Worm (Caenorhabditis elegans): ENCODE data around the gene Y41E3.13.

DNA sequence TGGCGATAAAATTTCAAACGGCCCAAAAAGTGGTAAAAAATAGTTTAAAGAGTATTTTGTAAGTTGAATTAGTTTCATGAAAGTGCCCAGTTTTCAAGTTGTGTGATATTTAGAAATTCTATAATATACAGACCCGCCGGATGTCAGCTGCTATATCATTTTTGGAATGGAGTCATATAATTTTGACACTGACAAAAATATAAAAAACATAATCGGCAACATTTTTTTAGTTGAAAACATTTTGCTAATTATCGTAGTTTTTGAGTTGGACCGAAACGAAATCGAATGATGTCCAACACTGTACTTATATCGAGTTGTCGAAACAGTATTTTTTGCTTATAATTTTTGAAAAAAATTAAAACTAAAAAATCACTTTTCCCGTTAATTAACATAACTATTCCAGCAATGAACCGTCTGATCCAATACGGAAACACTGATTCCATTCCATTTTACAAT lies 45.2 kb downstream of the Y41E3.13 start, which contains the start of gene srt-44:
- TF ChIP-seq him-1 (tag; optimal IDR thresholded peaks at IDR 0.05) (no peak), W03F9.2 (tag; optimal IDR thresholded peaks at IDR 0.05) (no peak), dao-5 (tag; optimal IDR thresholded peaks at IDR 0.05) (no peak)
